Worm (Caenorhabditis elegans): ENCODE results near the gene F49H6.15.

The F49H6.15 gene

DNA sequence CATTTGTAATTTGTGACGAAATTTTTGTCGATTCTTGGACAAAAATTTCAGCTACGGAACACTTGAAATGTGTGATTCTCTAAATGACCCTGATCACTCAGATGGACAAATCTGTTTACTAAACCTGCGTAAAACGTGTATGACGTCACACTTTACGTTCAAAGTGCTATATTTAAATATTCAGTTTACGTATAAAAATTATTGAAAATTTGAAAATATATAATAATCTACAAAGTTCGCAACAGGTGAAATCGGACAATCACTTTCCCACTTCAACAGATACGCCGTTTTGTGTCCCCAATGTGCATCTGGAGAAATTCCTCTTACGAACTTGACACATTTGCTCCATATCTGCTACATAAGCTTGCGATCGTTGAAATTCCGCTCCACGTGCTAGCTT lies 21.0 kb downstream of the F49H6.15 start, which contains the start of gene srh-131:
Gene srh-131, plus strand, starts transcription at position 301 of the 400 bp plus-strand sequence.
- TF ChIP-seq F13H6.1 (tag; optimal IDR thresholded peaks at IDR 0.05), result no peak
- TF ChIP-seq lin-11 (tag; optimal IDR thresholded peaks at IDR 0.05), result no peak
- TF ChIP-seq nhr-77 (tag; optimal IDR thresholded peaks at IDR 0.05), result no peak
- no peak for TF ChIP-seq unc-39 (tag; optimal IDR thresholded peaks at IDR 0.05)
- TF ChIP-seq egl-27 (tag; optimal IDR thresholded peaks at IDR 0.05), result no peak
- TF ChIP-seq nhr-12 (tag; optimal IDR thresholded peaks at IDR 0.05), result no peak
- no peak for TF ChIP-seq lin-39 (tag; optimal IDR thresholded peaks at IDR 0.05)
- TF ChIP-seq elt-1 (tag; optimal IDR thresholded peaks at IDR 0.05), result no peak
- no peak for TF ChIP-seq zag-1 (tag; optimal IDR thresholded peaks at IDR 0.05)
- TF ChIP-seq crh-2 (tag; optimal IDR thresholded peaks at IDR 0.05), result no peak
- TF ChIP-seq C34F6.9 (tag; optimal IDR thresholded peaks at IDR 0.05), result no peak

DNA sequence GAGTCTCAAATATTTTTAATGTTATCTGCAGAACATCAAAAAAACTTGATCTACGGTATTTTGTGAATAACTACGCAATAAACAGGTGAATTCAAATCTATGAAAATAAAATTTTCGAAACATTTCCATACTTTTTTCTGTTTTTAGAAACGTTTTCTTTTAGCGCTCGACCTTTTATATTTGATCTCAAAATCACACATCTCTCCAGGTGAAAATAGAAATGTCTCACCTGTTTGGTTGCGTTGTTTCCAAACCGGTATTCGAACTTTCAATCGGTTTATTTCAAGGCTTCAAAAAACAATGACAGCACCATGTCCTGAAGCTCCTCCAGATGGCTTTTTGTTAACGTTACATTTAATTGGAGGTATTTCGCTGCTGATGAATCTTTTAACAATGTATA lies 25.0 kb downstream of the F49H6.15 start, which contains the start of gene sri-9:
Gene sri-9, plus strand, starts transcription at position 301 of the 400 bp plus-strand sequence.
- TF ChIP-seq gmeb-1 (tag; optimal IDR thresholded peaks at IDR 0.05), result no peak
- no peak for TF ChIP-seq unc-39 (tag; optimal IDR thresholded peaks at IDR 0.05)
- TF ChIP-seq fos-1 (tag; optimal IDR thresholded peaks at IDR 0.05), result no peak
- TF ChIP-seq ama-1 (optimal IDR thresholded peaks at IDR 0.05), result no peak
- TF ChIP-seq egl-27 (tag; optimal IDR thresholded peaks at IDR 0.05), result no peak
- no peak for TF ChIP-seq nhr-12 (tag; optimal IDR thresholded peaks at IDR 0.05)
- TF ChIP-seq blmp-1 (tag; optimal IDR thresholded peaks at IDR 0.05; ENCODE audit: insufficient read depth), result no peak
- no peak for TF ChIP-seq elt-3 (tag; optimal IDR thresholded peaks at IDR 0.05)
- TF ChIP-seq R02D3.7 (tag; optimal IDR thresholded peaks at IDR 0.05), result no peak
- no peak for TF ChIP-seq zag-1 (tag; optimal IDR thresholded peaks at IDR 0.05)
- no peak for TF ChIP-seq nhr-23 (tag; optimal IDR thresholded peaks at IDR 0.05)
- TF ChIP-seq lsy-2 (tag; optimal IDR thresholded peaks at IDR 0.05), result no peak
- no peak for TF ChIP-seq ztf-11 (tag; optimal IDR thresholded peaks at IDR 0.05)
- TF ChIP-seq ZK546.5 (tag; optimal IDR thresholded peaks at IDR 0.05), result no peak
- no peak for TF ChIP-seq unc-62 (GFP tag; optimal IDR thresholded peaks at IDR 0.05)
- TF ChIP-seq ceh-16 (tag; optimal IDR thresholded peaks at IDR 0.05), result no peak
- no peak for TF ChIP-seq dmd-4 (tag; optimal IDR thresholded peaks at IDR 0.05)
- TF ChIP-seq crh-2 (tag; optimal IDR thresholded peaks at IDR 0.05), result no peak

DNA sequence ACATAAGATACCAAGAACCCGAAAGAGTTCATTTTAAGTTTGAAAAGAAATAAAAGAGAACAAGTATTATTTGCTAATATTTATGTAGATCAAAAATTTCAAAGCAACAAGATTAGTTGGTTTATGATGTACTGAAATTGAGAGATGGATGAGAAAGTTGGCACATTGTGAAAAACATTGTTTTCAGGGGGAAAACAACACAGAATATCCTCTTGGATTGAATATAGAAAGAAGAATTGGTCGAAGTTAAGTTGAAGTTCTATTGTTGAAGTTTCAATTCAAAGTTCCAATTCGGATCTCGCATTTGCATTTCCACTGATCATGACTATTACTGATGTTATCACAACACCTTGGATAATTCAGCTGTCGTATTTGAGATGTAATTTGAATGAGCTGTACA lies 25.6 kb downstream of the F49H6.15 start:
- TF ChIP-seq C34F6.9 (tag; optimal IDR thresholded peaks at IDR 0.05), result no peak
- TF ChIP-seq fos-1 (tag; optimal IDR thresholded peaks at IDR 0.05), result no peak
- no peak for TF ChIP-seq nhr-25 (tag; optimal IDR thresholded peaks at IDR 0.05)
- TF ChIP-seq aly-2 (tag; optimal IDR thresholded peaks at IDR 0.05), result no peak
- no peak for TF ChIP-seq alr-1 (tag; optimal IDR thresholded peaks at IDR 0.05)
- no peak for TF ChIP-seq nhr-237 (tag; optimal IDR thresholded peaks at IDR 0.05)
- no peak for TF ChIP-seq nhr-77 (tag; optimal IDR thresholded peaks at IDR 0.05)
- TF ChIP-seq lin-11 (tag; optimal IDR thresholded peaks at IDR 0.05), result no peak
- TF ChIP-seq unc-62 (GFP tag; optimal IDR thresholded peaks at IDR 0.05), result no peak
- no peak for TF ChIP-seq Y55F3AM.14 (GFP tag; optimal IDR thresholded peaks at IDR 0.05)
- TF ChIP-seq lin-39 (tag; optimal IDR thresholded peaks at IDR 0.05), result no peak
- TF ChIP-seq lsy-2 (tag; optimal IDR thresholded peaks at IDR 0.05), result no peak
- TF ChIP-seq nhr-129 (tag; optimal IDR thresholded peaks at IDR 0.05), result no peak
- no peak for TF ChIP-seq blmp-1 (tag; optimal IDR thresholded peaks at IDR 0.05; ENCODE audit: insufficient read depth)
- no peak for TF ChIP-seq F13H6.1 (tag; optimal IDR thresholded peaks at IDR 0.05)
- no peak for TF ChIP-seq elt-3 (tag; optimal IDR thresholded peaks at IDR 0.05)
- TF ChIP-seq sem-4 (tag; optimal IDR thresholded peaks at IDR 0.05), result no peak
- TF ChIP-seq unc-39 (tag; optimal IDR thresholded peaks at IDR 0.05), result no peak
- no peak for TF ChIP-seq nhr-21 (tag; optimal IDR thresholded peaks at IDR 0.05)

DNA sequence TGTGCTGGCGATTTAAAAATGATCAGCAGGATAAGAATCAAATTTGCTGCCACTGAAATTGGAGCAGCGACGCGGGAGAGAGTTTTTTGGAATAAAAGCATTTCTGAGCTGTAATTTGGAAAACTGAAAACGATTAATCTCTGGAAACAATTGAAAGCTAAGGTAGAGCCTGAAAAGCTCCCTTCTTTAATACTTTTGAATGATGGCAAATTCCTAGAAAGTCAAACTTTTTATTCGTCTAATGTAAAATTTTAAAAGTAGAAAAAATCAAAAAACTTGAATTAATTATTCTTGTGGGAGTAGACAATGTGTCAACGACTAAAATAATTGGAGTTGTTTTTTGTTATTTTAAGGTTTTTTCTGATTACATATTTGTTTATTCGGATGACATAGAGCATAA lies 26.0 kb downstream of the F49H6.15 start, which contains the start of gene str-217:
Gene str-217, minus strand, starts transcription at position 101 of the 400 bp plus-strand sequence.
- TF ChIP-seq F13H6.1 (tag; optimal IDR thresholded peaks at IDR 0.05), result no peak
- no peak for TF ChIP-seq nhr-10 (tag; optimal IDR thresholded peaks at IDR 0.05)
- TF ChIP-seq peb-1 (tag; optimal IDR thresholded peaks at IDR 0.05), result no peak

DNA sequence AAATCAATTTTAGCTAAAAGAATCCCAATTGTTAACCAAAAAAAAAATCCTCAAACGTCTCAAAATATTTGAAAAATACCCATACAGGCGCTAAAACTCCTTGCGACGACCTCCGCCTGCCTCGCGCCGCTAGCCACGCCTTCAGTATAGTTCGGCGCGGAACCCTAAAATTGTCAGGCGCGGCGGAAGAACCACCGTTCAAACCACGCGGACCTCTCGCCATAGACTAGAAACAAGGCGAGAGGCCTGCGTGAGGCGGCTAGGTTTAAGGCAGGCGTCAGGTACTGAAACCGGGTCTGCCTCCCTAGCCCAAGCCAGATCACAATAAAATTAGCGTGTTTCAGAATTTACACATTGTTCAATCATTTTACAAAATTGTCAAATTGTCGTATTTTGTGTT lies 33.8 kb downstream of the F49H6.15 start:
- no peak for TF ChIP-seq egl-27 (tag; optimal IDR thresholded peaks at IDR 0.05)
